Worm (Caenorhabditis elegans): Measurements from ENCODE around the gene cyp-34A1.
"Not testable (repeated sequence)": the region's sequence is repeated elsewhere in the genome, so short reads cannot be mapped to it uniquely, and the experiment has no call there.

Gene cyp-34A1

ce11 chrV:15287856-15288255, at the start of gene cyp-34A1:
cyp-34A1 (minus strand) TSS chrV:15287956.
- TF ChIP-seq flt-1 (GFP tag; IDR thresholded peaks at IDR 0.05): no peak
- no peak for TF ChIP-seq cog-1 (tag; optimal IDR thresholded peaks at IDR 0.05)
- TF ChIP-seq T22C8.4 (GFP tag; IDR thresholded peaks at IDR 0.05): no peak
- TF ChIP-seq klf-2 (GFP tag; conservative IDR thresholded peaks at IDR 0.05): no peak
- no peak for TF ChIP-seq med-1 (GFP tag; optimal IDR thresholded peaks at IDR 0.05; ENCODE audit: insufficient read depth)
- TF ChIP-seq tab-1 (GFP tag; IDR thresholded peaks at IDR 0.05): no peak
- TF ChIP-seq ztf-29 (GFP tag; IDR thresholded peaks at IDR 0.05): no peak
- TF ChIP-seq ref-1 (GFP tag; conservative IDR thresholded peaks at IDR 0.05): no peak
- TF ChIP-seq ztf-23 (GFP tag; IDR thresholded peaks at IDR 0.05): no peak

- TF ChIP-seq T22C8.4 (GFP tag; IDR thresholded peaks at IDR 0.05) (no peak), med-1 (GFP tag; optimal IDR thresholded peaks at IDR 0.05; ENCODE audit: insufficient read depth) (no peak), cog-1 (tag; optimal IDR thresholded peaks at IDR 0.05) (no peak), ref-1 (GFP tag; conservative IDR thresholded peaks at IDR 0.05) (no peak), flt-1 (GFP tag; IDR thresholded peaks at IDR 0.05) (no peak), klf-2 (GFP tag; conservative IDR thresholded peaks at IDR 0.05) (no peak), tab-1 (GFP tag; IDR thresholded peaks at IDR 0.05) (no peak), ztf-23 (GFP tag; IDR thresholded peaks at IDR 0.05) (no peak), ztf-29 (GFP tag; IDR thresholded peaks at IDR 0.05) (no peak)
These were observed 49.6 kb upstream of the cyp-34A1 start, which contains the start of gene wrt-7 for ce11 chrV:15337405-15337804. wrt-7 (minus strand) TSS chrV:15337505.

- TF ChIP-seq flt-1 (GFP tag; IDR thresholded peaks at IDR 0.05) (no peak), ref-1 (GFP tag; conservative IDR thresholded peaks at IDR 0.05) (no peak), ztf-23 (GFP tag; IDR thresholded peaks at IDR 0.05) (no peak), klf-2 (GFP tag; conservative IDR thresholded peaks at IDR 0.05) (no peak), tab-1 (GFP tag; IDR thresholded peaks at IDR 0.05) (no peak), cog-1 (tag; optimal IDR thresholded peaks at IDR 0.05) (no peak), ztf-29 (GFP tag; IDR thresholded peaks at IDR 0.05) (no peak), med-1 (GFP tag; optimal IDR thresholded peaks at IDR 0.05; ENCODE audit: insufficient read depth) (no peak), T22C8.4 (GFP tag; IDR thresholded peaks at IDR 0.05) (no peak)
These were observed 45.1 kb upstream of the cyp-34A1 start, which contains the start of gene srw-113 for ce11 chrV:15332851-15333250. srw-113 (plus strand) TSS chrV:15333151.

ce11 chrV:15330314-15330713, 42.6 kb upstream of the cyp-34A1 start, which contains the start of gene srh-295:
srh-295 (plus strand) TSS chrV:15330614.
- TF ChIP-seq klf-2 (GFP tag; conservative IDR thresholded peaks at IDR 0.05) (no peak), ref-1 (GFP tag; conservative IDR thresholded peaks at IDR 0.05) (no peak), tab-1 (GFP tag; IDR thresholded peaks at IDR 0.05) (no peak), med-1 (GFP tag; optimal IDR thresholded peaks at IDR 0.05; ENCODE audit: insufficient read depth) (no peak), ztf-23 (GFP tag; IDR thresholded peaks at IDR 0.05) (no peak), ztf-29 (GFP tag; IDR thresholded peaks at IDR 0.05) (no peak), flt-1 (GFP tag; IDR thresholded peaks at IDR 0.05) (no peak)

ce11 chrV:15327745-15328447, 40.1 kb upstream of the cyp-34A1 start, which contains the start of gene ZK1037.6:
ZK1037.6 (minus strand) TSS chrV:15327795.
- TF ChIP-seq med-1 (GFP tag; optimal IDR thresholded peaks at IDR 0.05; ENCODE audit: insufficient read depth): no peak
- TF ChIP-seq tab-1 (GFP tag; IDR thresholded peaks at IDR 0.05): no peak
- TF ChIP-seq cog-1 (tag; optimal IDR thresholded peaks at IDR 0.05): no peak
- TF ChIP-seq ref-1 (GFP tag; conservative IDR thresholded peaks at IDR 0.05): no peak
- TF ChIP-seq T22C8.4 (GFP tag; IDR thresholded peaks at IDR 0.05): no peak
- no peak for TF ChIP-seq ztf-29 (GFP tag; IDR thresholded peaks at IDR 0.05)

ce11 chrV:15323417-15323816, 35.7 kb upstream of the cyp-34A1 start:
- no peak for TF ChIP-seq tab-1 (GFP tag; IDR thresholded peaks at IDR 0.05)
- no peak for TF ChIP-seq klf-2 (GFP tag; conservative IDR thresholded peaks at IDR 0.05)
- no peak for TF ChIP-seq med-1 (GFP tag; optimal IDR thresholded peaks at IDR 0.05; ENCODE audit: insufficient read depth)
- TF ChIP-seq ref-1 (GFP tag; conservative IDR thresholded peaks at IDR 0.05): no peak
- no peak for TF ChIP-seq T22C8.4 (GFP tag; IDR thresholded peaks at IDR 0.05)
- TF ChIP-seq cog-1 (tag; optimal IDR thresholded peaks at IDR 0.05): no peak
- no peak for TF ChIP-seq ztf-23 (GFP tag; IDR thresholded peaks at IDR 0.05)
- TF ChIP-seq ztf-29 (GFP tag; IDR thresholded peaks at IDR 0.05): no peak
- TF ChIP-seq flt-1 (GFP tag; IDR thresholded peaks at IDR 0.05): no peak

ce11 chrV:15322653-15323052, 34.9 kb upstream of the cyp-34A1 start, which contains the start of gene nhr-247:
nhr-247 (plus strand) TSS chrV:15322982.
- TF ChIP-seq med-1 (GFP tag; optimal IDR thresholded peaks at IDR 0.05; ENCODE audit: insufficient read depth); ztf-29 (GFP tag; IDR thresholded peaks at IDR 0.05); ztf-23 (GFP tag; IDR thresholded peaks at IDR 0.05): not testable (repeated sequence)

- TF ChIP-seq flt-1 (GFP tag; IDR thresholded peaks at IDR 0.05): peak; percentile 84
These were observed 33.1 kb upstream of the cyp-34A1 start for ce11 chrV:15320756-15321332.

- TF ChIP-seq ref-1 (GFP tag; conservative IDR thresholded peaks at IDR 0.05) (no peak), cog-1 (tag; optimal IDR thresholded peaks at IDR 0.05) (no peak), T22C8.4 (GFP tag; IDR thresholded peaks at IDR 0.05) (no peak), klf-2 (GFP tag; conservative IDR thresholded peaks at IDR 0.05) (no peak), med-1 (GFP tag; optimal IDR thresholded peaks at IDR 0.05; ENCODE audit: insufficient read depth) (no peak), ztf-29 (GFP tag; IDR thresholded peaks at IDR 0.05) (no peak), tab-1 (GFP tag; IDR thresholded peaks at IDR 0.05) (no peak), flt-1 (GFP tag; IDR thresholded peaks at IDR 0.05) (no peak), ztf-23 (GFP tag; IDR thresholded peaks at IDR 0.05) (no peak)
These were observed 30.9 kb upstream of the cyp-34A1 start, which contains the start of gene nhr-291 for ce11 chrV:15318638-15319037. nhr-291 (plus strand) TSS chrV:15318961.

Data from whole organism, midembryonic.